Fruit fly (Drosophila melanogaster): ENCODE data around the gene DopEcR.

- TF ChIP-seq Sox15 (GFP tag; optimal IDR thresholded peaks at IDR 0.05) (no peak), CG10669 (GFP tag; optimal IDR thresholded peaks at IDR 0.05) (peak; percentile 29), Hr38 (GFP tag; optimal IDR thresholded peaks at IDR 0.05) (no peak), CG6792 (GFP tag; optimal IDR thresholded peaks at IDR 0.05) (no peak), Hr39 (GFP tag; optimal IDR thresholded peaks at IDR 0.05) (no peak), fkh (GFP tag; optimal IDR thresholded peaks at IDR 0.05) (no peak), fd85E (GFP tag; optimal IDR thresholded peaks at IDR 0.05) (no peak), CG6854 (GFP tag; optimal IDR thresholded peaks at IDR 0.05) (peak; percentile 0), Eip93F (GFP tag; optimal IDR thresholded peaks at IDR 0.05) (no peak), CG32006 (GFP tag; optimal IDR thresholded peaks at IDR 0.05) (no peak), CG9139 (GFP tag; optimal IDR thresholded peaks at IDR 0.05) (no peak), pdm3 (GFP tag; optimal IDR thresholded peaks at IDR 0.05) (no peak)
Measured at dm6 chr3L:4384326-4384662, 4.1 kb upstream of the DopEcR start, which contains the start of gene slow.

All from whole organism, prepupa.